Fruit fly (Drosophila melanogaster) whole organism: ENCODE measurements around the gene tomb.

Experiments
- CG8478 ChIP-seq: fragments of >200 bp; optimal IDR thresholded peaks from 2 replicates; lab custom pipeline; 2018; ENCODE audit warnings: inconsistent platforms
- EcR ChIP-seq, 2 experiments: fragments of >200 bp; optimal IDR thresholded peaks; 2 replicates each; lab custom pipeline; 2017; ENCODE audit warnings: missing biosample characterization in 2 of 2, missing genetic modification characterization in 2 of 2, missing genetic modification reagents in 2 of 2

DNA sequence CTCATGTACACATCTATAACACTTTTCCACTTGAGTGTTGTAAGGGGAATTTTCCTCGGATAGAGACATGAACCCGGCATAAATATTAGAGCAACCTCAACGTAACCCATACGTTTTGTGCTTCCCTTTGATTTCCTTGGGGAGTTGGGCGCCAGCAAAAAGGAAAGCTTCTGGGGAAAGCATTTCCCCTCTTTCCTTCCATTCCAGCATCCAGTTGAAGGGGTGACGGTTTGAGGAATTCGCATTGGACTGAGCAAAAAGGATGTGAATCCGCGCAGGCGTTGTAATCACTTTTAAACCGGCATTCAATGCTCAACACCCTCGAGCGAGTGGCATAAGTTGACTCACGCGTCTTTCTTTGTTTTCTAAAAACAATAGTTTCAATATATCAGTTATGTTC, 21.6 kb downstream of the tomb start:
- TF ChIP-seq CG8478 (lab: Kevin White, UChicago) (no peak), EcR (GFP tag; optimal IDR thresholded peaks at IDR 0.05; lab: Kevin White, UChicago) (no peak)
